Worm (Caenorhabditis elegans) whole organism, L1 larva: ENCODE results near the gene zipt-9.
A peak's percentile ranks its signal among the peaks of the same experiment; 100 is the strongest.

ENCODE experiments used
- C04F5.9 ChIP-seq: sonication (generic microtip); optimal IDR thresholded peaks from 2 replicates; lab custom pipeline; 2016; ENCODE audit warnings: missing genetic modification characterization, missing compliant biosample characterization
- Y116A8C.19 ChIP-seq: sonication (generic microtip); optimal IDR thresholded peaks from 2 replicates; lab custom pipeline; 2016; ENCODE audit warnings: missing compliant biosample characterization, missing genetic modification characterization, borderline replicate concordance
- aha-1 ChIP-seq: fragments of 150-350 bp; optimal IDR thresholded peaks from 2 replicates; lab custom pipeline; 2014; ENCODE audit warnings: missing biosample characterization, missing genetic modification characterization
- alr-1 ChIP-seq: fragments of 200-800 bp; sonication (Bioruptor generic); optimal IDR thresholded peaks from 2 replicates; lab custom pipeline; 2018; ENCODE audit warnings: borderline replicate concordance, mild to moderate bottlenecking, missing genetic modification characterization, missing compliant biosample characterization
- ama-1 ChIP-seq: fragments of 150-350 bp; optimal IDR thresholded peaks from 2 replicates; lab custom pipeline; 2014
- blmp-1 ChIP-seq: fragments of 150-350 bp; optimal IDR thresholded peaks from 2 replicates; lab custom pipeline; 2014; ENCODE audit warnings: missing biosample characterization, missing genetic modification characterization
- ceh-63 ChIP-seq: fragments of 200-800 bp; sonication (Bioruptor generic); optimal IDR thresholded peaks from 2 replicates; lab custom pipeline; 2018; ENCODE audit warnings: mild to moderate bottlenecking, missing genetic modification characterization, missing compliant biosample characterization
- ceh-8 ChIP-seq: fragments of 200-800 bp; sonication (Bioruptor generic); optimal IDR thresholded peaks from 2 replicates; lab custom pipeline; 2018; ENCODE audit warnings: mild to moderate bottlenecking, missing genetic modification characterization, moderate library complexity, missing compliant biosample characterization
- ceh-90 ChIP-seq: sonication (generic microtip); optimal IDR thresholded peaks from 2 replicates; lab custom pipeline; 2016; ENCODE audit warnings: missing genetic modification characterization, missing compliant biosample characterization
- ces-1 ChIP-seq: fragments of 150-350 bp; optimal IDR thresholded peaks from 2 replicates; lab custom pipeline; 2014; ENCODE audit warnings: missing biosample characterization, missing genetic modification reagents, missing genetic modification characterization
- dpl-1 ChIP-seq, 3 experiments: fragments of 150-350 bp in 2 of 3; sonication (generic microtip) in 1 of 3; optimal IDR thresholded peaks; 2 replicates each; lab custom pipeline; 2014 to 2017; ENCODE audit warnings: missing biosample characterization in 3 of 3, missing genetic modification characterization in 3 of 3, missing genetic modification reagents in 3 of 3
- dsc-1 ChIP-seq: sonication (generic microtip); optimal IDR thresholded peaks from 2 replicates; lab custom pipeline; 2016; ENCODE audit warnings: mild to moderate bottlenecking, missing genetic modification characterization, missing compliant biosample characterization
- efl-1 ChIP-seq, 4 experiments: fragments of 150-350 bp; optimal IDR thresholded peaks in 3 of 4; peaks in 1 of 4; 1 replicate in 1 of 4; 2 replicates in 3 of 4; lab custom pipeline; 2014; ENCODE audit warnings: missing biosample characterization in 2 of 4, missing genetic modification characterization in 2 of 4, missing genetic modification reagents in 2 of 4
- efl-3 ChIP-seq: fragments of 200-800 bp; sonication (Bioruptor generic); optimal IDR thresholded peaks from 2 replicates; lab custom pipeline; 2018; ENCODE audit warnings: mild to moderate bottlenecking, missing genetic modification characterization, missing compliant biosample characterization
- fkh-4 ChIP-seq: sonication (generic microtip); optimal IDR thresholded peaks from 2 replicates; lab custom pipeline; 2016; ENCODE audit warnings: missing compliant biosample characterization, missing genetic modification characterization, borderline replicate concordance
- fkh-8 ChIP-seq: sonication (generic microtip); optimal IDR thresholded peaks from 2 replicates; lab custom pipeline; 2016; ENCODE audit warnings: mild to moderate bottlenecking, missing genetic modification characterization, missing compliant biosample characterization
- grh-1 ChIP-seq: fragments of 200-800 bp; sonication (Bioruptor generic); IDR thresholded peaks from 2 replicates; pipeline ENCODE4 v1.3.6; 2022; ENCODE audit warnings: missing genetic modification reagents, missing genetic modification characterization, missing compliant biosample characterization
- hlh-17 ChIP-seq: fragments of 200-800 bp; sonication (Bioruptor generic); optimal IDR thresholded peaks from 2 replicates; lab custom pipeline; 2018; ENCODE audit warnings: missing genetic modification characterization, mild to moderate bottlenecking, missing compliant biosample characterization, moderate library complexity, borderline replicate concordance
- hlh-4 ChIP-seq: sonication (generic microtip); optimal IDR thresholded peaks from 2 replicates; lab custom pipeline; 2016; ENCODE audit warnings: mild to moderate bottlenecking, missing genetic modification characterization, missing compliant biosample characterization
- hpl-2 ChIP-seq: fragments of 150-350 bp; optimal IDR thresholded peaks from 2 replicates; lab custom pipeline; 2014; ENCODE audit warnings: missing biosample characterization, missing genetic modification reagents, missing genetic modification characterization
- irx-1 ChIP-seq: sonication (generic microtip); optimal IDR thresholded peaks from 2 replicates; lab custom pipeline; 2016; ENCODE audit warnings: missing genetic modification characterization, missing compliant biosample characterization
- jun-1 ChIP-seq: fragments of 150-350 bp; optimal IDR thresholded peaks from 2 replicates; lab custom pipeline; 2014; ENCODE audit warnings: missing biosample characterization, missing genetic modification reagents, missing genetic modification characterization
- lin-13 ChIP-seq: fragments of 150-350 bp; optimal IDR thresholded peaks from 2 replicates; lab custom pipeline; 2014; ENCODE audit warnings: missing biosample characterization, missing genetic modification reagents, missing genetic modification characterization
- lin-14 ChIP-seq: fragments of 200-800 bp; sonication (Bioruptor generic); optimal IDR thresholded peaks from 2 replicates; lab custom pipeline; 2018; ENCODE audit warnings: mild to moderate bottlenecking, missing genetic modification characterization, moderate library complexity, missing compliant biosample characterization
- lin-15B ChIP-seq: fragments of 150-350 bp; sonication (generic microtip); optimal IDR thresholded peaks from 3 replicates; lab custom pipeline; 2014; ENCODE audit warnings: missing biosample characterization, missing genetic modification characterization
- lin-39 ChIP-seq: fragments of 150-350 bp; optimal IDR thresholded peaks from 2 replicates; lab custom pipeline; 2014; ENCODE audit warnings: missing biosample characterization, missing genetic modification reagents, missing genetic modification characterization
- lir-3 ChIP-seq: sonication (generic microtip); optimal IDR thresholded peaks from 2 replicates; lab custom pipeline; 2016; ENCODE audit warnings: mild to moderate bottlenecking, missing genetic modification characterization, moderate library complexity, missing compliant biosample characterization; ENCODE audit not compliant: poor library complexity
- lsy-2 ChIP-seq, 2 experiments: fragments of 150-350 bp; optimal IDR thresholded peaks; 2 replicates each; lab custom pipeline; 2014; ENCODE audit warnings: missing biosample characterization in 2 of 2, missing genetic modification characterization in 2 of 2
- mef-2 ChIP-seq: fragments of 150-350 bp; optimal IDR thresholded peaks from 2 replicates; lab custom pipeline; 2014; ENCODE audit warnings: missing biosample characterization, missing genetic modification characterization
- nhr-12 ChIP-seq: sonication (generic microtip); optimal IDR thresholded peaks from 2 replicates; lab custom pipeline; 2017; ENCODE audit warnings: missing biosample characterization, missing genetic modification characterization
- nhr-19 ChIP-seq: fragments of 200-800 bp; sonication (Bioruptor generic); conservative IDR thresholded peaks from 2 replicates; pipeline ENCODE4 v1.3.6; 2022; ENCODE audit warnings: missing genetic modification characterization, missing compliant biosample characterization
- nhr-47 ChIP-seq: sonication (generic microtip); optimal IDR thresholded peaks from 2 replicates; lab custom pipeline; 2016; ENCODE audit warnings: mild to moderate bottlenecking, missing genetic modification characterization, moderate library complexity, missing compliant biosample characterization
- nhr-71 ChIP-seq: sonication (generic microtip); optimal IDR thresholded peaks from 2 replicates; lab custom pipeline; 2016; ENCODE audit warnings: mild to moderate bottlenecking, missing genetic modification characterization, moderate library complexity, missing compliant biosample characterization
- nhr-76 ChIP-seq: sonication (generic microtip); optimal IDR thresholded peaks from 2 replicates; lab custom pipeline; 2017; ENCODE audit warnings: missing biosample characterization, missing genetic modification characterization
- nhr-84 ChIP-seq: sonication (generic microtip); optimal IDR thresholded peaks from 2 replicates; lab custom pipeline; 2017; ENCODE audit warnings: missing biosample characterization, missing genetic modification characterization
- nhr-90 ChIP-seq: sonication (generic microtip); optimal IDR thresholded peaks from 2 replicates; lab custom pipeline; 2016; ENCODE audit warnings: mild to moderate bottlenecking, missing genetic modification characterization, missing compliant biosample characterization; ENCODE audit not compliant: poor library complexity
- pax-3 ChIP-seq: fragments of 200-800 bp; sonication (Bioruptor generic); optimal IDR thresholded peaks from 2 replicates; lab custom pipeline; 2018; ENCODE audit warnings: mild to moderate bottlenecking, missing genetic modification characterization, moderate library complexity, missing compliant biosample characterization
- rnt-1 ChIP-seq: sonication (generic microtip); optimal IDR thresholded peaks from 2 replicates; lab custom pipeline; 2016; ENCODE audit warnings: mild to moderate bottlenecking, missing genetic modification characterization, moderate library complexity, missing compliant biosample characterization
- snu-23 ChIP-seq: sonication (generic microtip); optimal IDR thresholded peaks from 2 replicates; lab custom pipeline; 2016; ENCODE audit warnings: missing genetic modification characterization, missing compliant biosample characterization
- sptf-1 ChIP-seq: fragments of 150-350 bp; optimal IDR thresholded peaks from 2 replicates; lab custom pipeline; 2014; ENCODE audit warnings: missing biosample characterization, missing genetic modification characterization
- sup-37 ChIP-seq: fragments of 200-800 bp; sonication (Bioruptor generic); optimal IDR thresholded peaks from 2 replicates; lab custom pipeline; 2018; ENCODE audit warnings: mild to moderate bottlenecking, missing genetic modification characterization, missing compliant biosample characterization
- swsn-7 ChIP-seq: sonication (generic microtip); optimal IDR thresholded peaks from 2 replicates; lab custom pipeline; 2016; ENCODE audit warnings: missing genetic modification characterization, missing compliant biosample characterization
- tbx-2 ChIP-seq: sonication (generic microtip); optimal IDR thresholded peaks from 2 replicates; lab custom pipeline; 2016; ENCODE audit warnings: missing genetic modification characterization, missing compliant biosample characterization
- tlp-1 ChIP-seq: fragments of 150-350 bp; optimal IDR thresholded peaks from 2 replicates; lab custom pipeline; 2014; ENCODE audit warnings: missing biosample characterization, missing genetic modification characterization
- unc-130 ChIP-seq: fragments of 150-350 bp; optimal IDR thresholded peaks from 2 replicates; lab custom pipeline; 2017; ENCODE audit warnings: missing biosample characterization, missing genetic modification characterization, inconsistent platforms
- unc-30 ChIP-seq: sonication (generic microtip); optimal IDR thresholded peaks from 2 replicates; lab custom pipeline; 2017; ENCODE audit warnings: missing biosample characterization, missing genetic modification characterization
- vab-15 ChIP-seq: sonication (generic microtip); optimal IDR thresholded peaks from 2 replicates; lab custom pipeline; 2017; ENCODE audit warnings: missing genotype, mild to moderate bottlenecking, missing genetic modification characterization, missing compliant biosample characterization
- zip-4 ChIP-seq: fragments of 200-800 bp; sonication (Bioruptor generic); optimal IDR thresholded peaks from 2 replicates; lab custom pipeline; 2018; ENCODE audit warnings: mild to moderate bottlenecking, missing genetic modification characterization, moderate library complexity, missing compliant biosample characterization
- ztf-11 ChIP-seq, 2 experiments: sonication (generic microtip); optimal IDR thresholded peaks; 2 replicates each; lab custom pipeline; 2016 to 2017; ENCODE audit warnings: missing genetic modification characterization in 2 of 2, missing biosample characterization in 1 of 2, missing compliant biosample characterization in 1 of 2

The zipt-9 gene

ce11 chrV:13665089-13665488 is 50.0 kb downstream of the zipt-9 start, which contains the start of gene rde-12:
Gene rde-12 (plus strand): TSS chrV:13665389.
- TF ChIP-seq Y116A8C.19 (no peak), zip-4 (GFP tag; lab: Kevin White, UChicago) (no peak), hlh-17 (GFP tag; lab: Kevin White, UChicago) (no peak), aha-1 (no peak), grh-1 (no peak), rnt-1 (no peak), nhr-76 (no peak), unc-30 (tag; lab: Kevin White, UChicago) (no peak), jun-1 (no peak), dsc-1 (tag; lab: Kevin White, UChicago) (no peak), nhr-71 (tag; lab: Kevin White, UChicago) (no peak), unc-130 (tag; lab: Kevin White, UChicago) (no peak), ama-1 (no peak), efl-1 (optimal IDR thresholded peaks at IDR 0.05; lab: Kevin White, UChicago) (no peak), efl-1 (GFP tag; optimal IDR thresholded peaks at IDR 0.05 in 1 of 2; lab: Kevin White, UChicago) (no peak), fkh-4 (tag; lab: Kevin White, UChicago) (no peak), nhr-47 (tag; lab: Kevin White, UChicago) (no peak), ceh-8 (GFP tag; lab: Kevin White, UChicago) (no peak), ztf-11 (tag; optimal IDR thresholded peaks at IDR 0.05; lab: Kevin White, UChicago) (no peak), lin-13 (GFP tag; lab: Kevin White, UChicago) (no peak), sup-37 (no peak)
- TF ChIP-seq, all 84 proteins: peak for 0

- TF ChIP-seq lsy-2 (tag; optimal IDR thresholded peaks at IDR 0.05; lab: Kevin White, UChicago), result peak in 1 of 2 experiments; percentile 25
- TF ChIP-seq ceh-90 (tag; lab: Kevin White, UChicago), result no peak
- TF ChIP-seq efl-3 (GFP tag; lab: Kevin White, UChicago), result no peak
- peak; percentile 48 to 77 (median 69) for TF ChIP-seq dpl-1 (GFP tag; optimal IDR thresholded peaks at IDR 0.05; lab: Kevin White, UChicago)
- no peak for TF ChIP-seq nhr-19 (GFP tag; lab: Robert Waterston, UW)
- no peak for TF ChIP-seq blmp-1
- no peak for TF ChIP-seq unc-130 (tag; lab: Kevin White, UChicago)
- TF ChIP-seq ama-1, result peak; percentile 45
- TF ChIP-seq hlh-17 (GFP tag; lab: Kevin White, UChicago), result no peak
- TF ChIP-seq vab-15 (tag; lab: Kevin White, UChicago), result no peak
- TF ChIP-seq nhr-47 (tag; lab: Kevin White, UChicago), result peak; percentile 43
- TF ChIP-seq mef-2, result no peak
- TF ChIP-seq sptf-1 (tag; lab: Kevin White, UChicago), result no peak
- no peak for TF ChIP-seq ces-1
- peak; percentile 24 for TF ChIP-seq snu-23 (GFP tag; lab: Kevin White, UChicago)
- TF ChIP-seq swsn-7 (tag; lab: Kevin White, UChicago), result peak; percentile 3
- TF ChIP-seq hlh-4 (tag; lab: Kevin White, UChicago), result no peak
- peak; percentile 19 for TF ChIP-seq pax-3 (tag; lab: Kevin White, UChicago)
- TF ChIP-seq hpl-2 (GFP tag; lab: Kevin White, UChicago), result no peak
- TF ChIP-seq lir-3 (tag; lab: Kevin White, UChicago), result no peak
- TF ChIP-seq nhr-90 (tag; lab: Kevin White, UChicago), result peak; percentile 36
- TF ChIP-seq irx-1 (tag; lab: Kevin White, UChicago), result no peak
- TF ChIP-seq fkh-8 (tag; lab: Kevin White, UChicago), result peak; percentile 34
- TF ChIP-seq lin-39 (tag; lab: Kevin White, UChicago), result no peak
- TF ChIP-seq lin-15B (tag; lab: Kevin White, UChicago), result peak; percentile 3
- TF ChIP-seq jun-1, result peak; percentile 10
- peak; percentile 18 for TF ChIP-seq lin-14
- TF ChIP-seq ceh-63, result no peak
- TF ChIP-seq nhr-84 (tag; lab: Kevin White, UChicago), result no peak
- peak; percentile 7 for TF ChIP-seq tbx-2 (tag; lab: Kevin White, UChicago)
- TF ChIP-seq C04F5.9 (tag; lab: Kevin White, UChicago), result no peak
- TF ChIP-seq efl-1 (optimal IDR thresholded peaks at IDR 0.05; lab: Kevin White, UChicago), result peak; percentile 54 to 65
- peak; percentile 61 to 96 for TF ChIP-seq efl-1 (GFP tag; optimal IDR thresholded peaks at IDR 0.05 in 1 of 2; lab: Kevin White, UChicago)
- no peak for TF ChIP-seq alr-1
- TF ChIP-seq ztf-11 (tag; optimal IDR thresholded peaks at IDR 0.05; lab: Kevin White, UChicago), result no peak
- no peak for TF ChIP-seq tlp-1
- no peak for TF ChIP-seq nhr-12 (tag; lab: Kevin White, UChicago)
- TF ChIP-seq nhr-71 (tag; lab: Kevin White, UChicago), result peak; percentile 48
Observed at ce11 chrV:13664340-13664916, 50.6 kb downstream of the zipt-9 start.
